Worm (Caenorhabditis elegans) whole organism, L2 larva: ENCODE data around the gene twk-16.

Source experiments
- ama-1 ChIP-seq: fragments of 150-350 bp; optimal IDR thresholded peaks from 2 replicates; lab custom pipeline; 2018; ENCODE audit warnings: inconsistent platforms
- ceh-16 ChIP-seq: fragments of 150-350 bp; optimal IDR thresholded peaks from 2 replicates; lab custom pipeline; 2014; ENCODE audit warnings: missing biosample characterization, missing genetic modification characterization
- egl-27 ChIP-seq: sonication (generic microtip); optimal IDR thresholded peaks from 3 replicates; lab custom pipeline; 2017; ENCODE audit warnings: missing biosample characterization, missing genetic modification reagents, missing genetic modification characterization
- elt-1 ChIP-seq: fragments of 150-350 bp; optimal IDR thresholded peaks from 2 replicates; lab custom pipeline; 2014; ENCODE audit warnings: missing biosample characterization, missing genetic modification characterization
- elt-3 ChIP-seq: sonication (generic microtip); optimal IDR thresholded peaks from 2 replicates; lab custom pipeline; 2017; ENCODE audit warnings: missing biosample characterization, missing genetic modification characterization
- fos-1 ChIP-seq: fragments of 150-350 bp; optimal IDR thresholded peaks from 2 replicates; lab custom pipeline; 2014; ENCODE audit warnings: missing biosample characterization, missing genetic modification characterization
- lsy-2 ChIP-seq, 2 experiments: fragments of 150-350 bp in 1 of 2; sonication (generic microtip) in 1 of 2; optimal IDR thresholded peaks; 2 replicates each; lab custom pipeline; 2014 to 2017; ENCODE audit warnings: missing biosample characterization in 2 of 2, missing genetic modification characterization in 2 of 2
- mab-5 ChIP-seq: fragments of 150-350 bp; optimal IDR thresholded peaks from 2 replicates; lab custom pipeline; 2014; ENCODE audit warnings: missing biosample characterization, missing genetic modification characterization
- mdl-1 ChIP-seq, 2 experiments: fragments of 150-350 bp in 1 of 2; sonication (generic microtip) in 1 of 2; optimal IDR thresholded peaks; 2 replicates each; lab custom pipeline; 2017; ENCODE audit warnings: missing biosample characterization in 2 of 2, missing genetic modification characterization in 2 of 2
- nhr-77 ChIP-seq: fragments of 150-350 bp; optimal IDR thresholded peaks from 2 replicates; lab custom pipeline; 2014; ENCODE audit warnings: missing biosample characterization, missing genetic modification characterization
- snpc-4 ChIP-seq: fragments of 150-350 bp; optimal IDR thresholded peaks from 2 replicates; lab custom pipeline; 2014; ENCODE audit warnings: missing biosample characterization, missing genetic modification characterization
- unc-62 ChIP-seq: fragments of 150-350 bp; optimal IDR thresholded peaks from 2 replicates; lab custom pipeline; 2014; ENCODE audit warnings: missing biosample characterization, missing genetic modification reagents, missing genetic modification characterization
- ztf-4 ChIP-seq: fragments of 150-350 bp; optimal IDR thresholded peaks from 2 replicates; lab custom pipeline; 2014; ENCODE audit warnings: missing biosample characterization, missing genetic modification characterization

DNA sequence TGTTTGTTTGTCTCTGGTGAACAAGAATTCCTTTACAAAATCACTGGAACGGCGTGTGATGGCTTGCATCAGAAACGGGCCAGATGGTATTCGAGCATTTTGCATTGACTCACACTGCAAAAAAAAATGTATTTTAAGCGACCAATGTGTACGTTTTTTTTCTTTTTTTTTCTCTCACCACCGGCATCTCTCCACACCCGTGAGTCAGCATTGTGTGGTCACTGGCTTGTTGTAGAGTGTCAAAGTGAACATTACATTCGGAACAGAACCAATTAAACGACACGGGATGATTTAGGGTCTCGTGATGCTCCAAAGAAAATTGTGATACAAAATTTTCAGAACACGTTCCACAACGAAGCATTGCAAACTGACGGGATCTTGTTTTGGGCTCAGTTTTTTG is 20.6 kb downstream of the twk-16 start:
- no peak for TF ChIP-seq mdl-1 (tag; optimal IDR thresholded peaks at IDR 0.05; lab: Kevin White, UChicago)
- TF ChIP-seq ceh-16 (tag; lab: Kevin White, UChicago), result no peak
- no peak for TF ChIP-seq snpc-4 (tag; lab: Kevin White, UChicago)
- no peak for TF ChIP-seq ama-1 (lab: Kevin White, UChicago)
- peak; percentile 48 for TF ChIP-seq fos-1 (tag; lab: Kevin White, UChicago)
- TF ChIP-seq unc-62 (GFP tag; lab: Kevin White, UChicago), result no peak
- TF ChIP-seq ztf-4 (tag; lab: Kevin White, UChicago), result no peak
- no peak for TF ChIP-seq elt-3 (tag; lab: Kevin White, UChicago)
- TF ChIP-seq elt-1 (tag; lab: Kevin White, UChicago), result no peak
- no peak for TF ChIP-seq mab-5 (tag; lab: Kevin White, UChicago)
- no peak for TF ChIP-seq egl-27 (tag; lab: Kevin White, UChicago)
- no peak for TF ChIP-seq nhr-77 (tag; lab: Kevin White, UChicago)
- no peak for TF ChIP-seq lsy-2 (tag; optimal IDR thresholded peaks at IDR 0.05; lab: Kevin White, UChicago)
